Fruit fly (Drosophila melanogaster) whole organism, prepupa: Measurements from ENCODE around the gene Met.

Experiments
- CG10631 ChIP-seq: fragments of 200-800 bp; sonication (Bioruptor generic); optimal IDR thresholded peaks from 2 replicates; lab custom pipeline; 2016; ENCODE audit warnings: missing biosample characterization, missing genetic modification characterization
- CG10669 ChIP-seq: fragments of 200-800 bp; sonication (Bioruptor generic); optimal IDR thresholded peaks from 3 replicates; lab custom pipeline; 2018; ENCODE audit warnings: missing biosample characterization, mild to moderate bottlenecking, missing genetic modification characterization, moderate library complexity
- CG11762 ChIP-seq: fragments of 200-800 bp; sonication (Bioruptor generic); optimal IDR thresholded peaks from 3 replicates; lab custom pipeline; 2016; ENCODE audit warnings: missing biosample characterization, missing genetic modification characterization; ENCODE audit not compliant: insufficient read depth
- CG6276 ChIP-seq: fragments of 200-800 bp; sonication (Bioruptor generic); optimal IDR thresholded peaks from 2 replicates; lab custom pipeline; 2017; ENCODE audit warnings: missing biosample characterization, mild to moderate bottlenecking, missing genetic modification characterization
- Hr39 ChIP-seq: fragments of 200-800 bp; sonication (Bioruptor generic); optimal IDR thresholded peaks from 2 replicates; lab custom pipeline; 2016; ENCODE audit warnings: missing biosample characterization, missing genetic modification characterization
- eg ChIP-seq: fragments of 200-800 bp; sonication (Bioruptor generic); IDR thresholded peaks from 3 replicates; pipeline ENCODE4 v1.3.6; 2022; ENCODE audit warnings: missing biosample characterization, missing genetic modification characterization
- pdm3 ChIP-seq: fragments of 200-800 bp; sonication (Bioruptor generic); optimal IDR thresholded peaks from 3 replicates; lab custom pipeline; 2016; ENCODE audit warnings: missing biosample characterization, missing genetic modification characterization
- topi ChIP-seq: fragments of 200-800 bp; sonication (Bioruptor generic); optimal IDR thresholded peaks from 3 replicates; lab custom pipeline; 2016; ENCODE audit warnings: missing biosample characterization, missing genetic modification characterization

dm6 chrX:11601408-11601807 lies 14.5 kb upstream of the Met start:
- TF ChIP-seq eg (GFP tag; lab: Robert Waterston, UW) (no peak), Hr39 (GFP tag; lab: Kevin White, UChicago) (no peak), CG11762 (GFP tag; lab: Kevin White, UChicago) (no peak), pdm3 (no peak), CG10669 (no peak), CG10631 (GFP tag; lab: Kevin White, UChicago) (no peak), CG6276 (GFP tag; lab: Kevin White, UChicago) (no peak), topi (GFP tag; lab: Kevin White, UChicago) (no peak)
